Fruit fly (Drosophila melanogaster) whole organism, pupa: Measurements from ENCODE around the gene Mayo.

ENCODE experiments used
- CG10348 ChIP-seq: fragments of 200-800 bp; sonication (Bioruptor generic); IDR thresholded peaks from 2 replicates; pipeline ENCODE4 v1.3.6; 2022; ENCODE audit warnings: missing biosample characterization, missing genetic modification characterization
- CG12605 ChIP-seq: fragments of 200-800 bp; sonication (Bioruptor generic); IDR thresholded peaks from 2 replicates; pipeline ENCODE4 v1.3.6; 2022; ENCODE audit warnings: missing biosample characterization, missing genetic modification characterization
- CG13204 ChIP-seq: fragments of 200-800 bp; sonication (Bioruptor generic); optimal IDR thresholded peaks from 2 replicates; lab custom pipeline; 2018; ENCODE audit warnings: missing biosample characterization, mild to moderate bottlenecking, missing genetic modification characterization, moderate library complexity
- CG14655 ChIP-seq: fragments of 200-800 bp; sonication (Bioruptor generic); optimal IDR thresholded peaks from 3 replicates; lab custom pipeline; 2017; ENCODE audit warnings: mild to moderate bottlenecking, missing biosample characterization, missing genetic modification reagents, missing genetic modification characterization
- CG15710 ChIP-seq: fragments of 200-800 bp; sonication (Bioruptor generic); optimal IDR thresholded peaks from 2 replicates; lab custom pipeline; 2018; ENCODE audit warnings: missing biosample characterization, mild to moderate bottlenecking, missing genetic modification characterization, moderate library complexity
- CG17806 ChIP-seq: fragments of 200-800 bp; sonication (Bioruptor generic); optimal IDR thresholded peaks from 2 replicates; lab custom pipeline; 2018; ENCODE audit warnings: missing biosample characterization, mild to moderate bottlenecking, missing genetic modification characterization, moderate library complexity
- CG32121 ChIP-seq: fragments of 200-800 bp; sonication (Bioruptor generic); IDR thresholded peaks from 2 replicates; pipeline ENCODE4 v1.3.6; 2022; ENCODE audit warnings: missing biosample characterization, missing genetic modification characterization
- CG34367 ChIP-seq: fragments of 200-800 bp; sonication (Bioruptor generic); optimal IDR thresholded peaks from 2 replicates; lab custom pipeline; 2018; ENCODE audit warnings: missing biosample characterization, mild to moderate bottlenecking, missing genetic modification characterization
- CG4496 ChIP-seq: fragments of 200-800 bp; sonication (Bioruptor generic); IDR thresholded peaks from 3 replicates; pipeline ENCODE4 v1.3.6; 2022; ENCODE audit warnings: missing biosample characterization, missing genetic modification characterization
- CG8159 ChIP-seq: fragments of 200-800 bp; sonication (Bioruptor generic); optimal IDR thresholded peaks from 3 replicates; lab custom pipeline; 2018; ENCODE audit warnings: missing biosample characterization, mild to moderate bottlenecking, missing genetic modification characterization, moderate library complexity
- CG8301 ChIP-seq: fragments of 200-800 bp; sonication (Bioruptor generic); optimal IDR thresholded peaks from 2 replicates; lab custom pipeline; 2018; ENCODE audit warnings: missing biosample characterization, mild to moderate bottlenecking, missing genetic modification characterization
- CG9948 ChIP-seq: fragments of 200-800 bp; sonication (Bioruptor generic); optimal IDR thresholded peaks from 2 replicates; lab custom pipeline; 2018; ENCODE audit warnings: missing biosample characterization, mild to moderate bottlenecking, missing genetic modification characterization, moderate library complexity
- D1 ChIP-seq: fragments of 200-800 bp; sonication (Bioruptor generic); optimal IDR thresholded peaks from 2 replicates; lab custom pipeline; 2018; ENCODE audit warnings: missing biosample characterization, mild to moderate bottlenecking, missing genetic modification characterization, moderate library complexity
- EcR ChIP-seq: fragments of 200-800 bp; sonication (Bioruptor generic); optimal IDR thresholded peaks from 3 replicates; lab custom pipeline; 2019; ENCODE audit warnings: missing biosample characterization, missing genetic modification characterization, mild to moderate bottlenecking, moderate library complexity, missing genetic modification reagents
- Ets98B ChIP-seq: fragments of 200-800 bp; sonication (Bioruptor generic); IDR thresholded peaks from 2 replicates; pipeline ENCODE4 v1.3.6; 2022; ENCODE audit warnings: missing biosample characterization, missing genetic modification characterization
- Pif1A ChIP-seq: fragments of 200-800 bp; sonication (Bioruptor generic); optimal IDR thresholded peaks from 3 replicates; lab custom pipeline; 2016; ENCODE audit warnings: missing biosample characterization, missing genetic modification characterization
- Pif1B ChIP-seq: fragments of 200-800 bp; sonication (Bioruptor generic); optimal IDR thresholded peaks from 3 replicates; lab custom pipeline; 2016; ENCODE audit warnings: missing biosample characterization, missing genetic modification characterization
- Snoo ChIP-seq: fragments of 200-800 bp; sonication (Bioruptor generic); optimal IDR thresholded peaks from 3 replicates; lab custom pipeline; 2017; ENCODE audit warnings: missing biosample characterization, mild to moderate bottlenecking, missing genetic modification characterization, inconsistent platforms
- fd96Ca ChIP-seq: fragments of 200-800 bp; sonication (Bioruptor generic); IDR thresholded peaks from 3 replicates; pipeline ENCODE4 v1.3.6; 2022; ENCODE audit warnings: missing biosample characterization, missing genetic modification characterization
- gl ChIP-seq: fragments of 200-800 bp; sonication (Bioruptor generic); optimal IDR thresholded peaks from 2 replicates; lab custom pipeline; 2018; ENCODE audit warnings: missing biosample characterization, mild to moderate bottlenecking, missing genetic modification characterization
- rn ChIP-seq: fragments of 200-800 bp; sonication (Bioruptor generic); IDR thresholded peaks from 2 replicates; pipeline ENCODE4 v1.3.6; 2022; ENCODE audit warnings: missing biosample characterization, missing genetic modification characterization

Mayo gene

dm6 chr3R:31125746-31126199 is 16.8 kb upstream of the Mayo start, which contains the start of gene CG15554:
Gene CG15554, plus strand, starts transcription at chr3R:31126149.
- TF ChIP-seq fd96Ca (GFP tag; lab: Robert Waterston, UW) (no peak), CG14655 (GFP tag; lab: Kevin White, UChicago) (no peak), Snoo (no peak), CG8301 (tag; lab: Kevin White, UChicago) (no peak), gl (tag; lab: Kevin White, UChicago) (no peak), D1 (tag; lab: Kevin White, UChicago) (no peak), CG34367 (tag; lab: Kevin White, UChicago) (no peak), CG4496 (GFP tag; lab: Robert Waterston, UW) (no peak), CG12605 (GFP tag; lab: Robert Waterston, UW) (no peak), CG8159 (tag; lab: Kevin White, UChicago) (no peak), rn (no peak), CG9948 (tag; lab: Kevin White, UChicago) (no peak), CG32121 (GFP tag; lab: Robert Waterston, UW) (no peak), CG17806 (tag; lab: Kevin White, UChicago) (no peak), CG13204 (GFP tag; lab: Kevin White, UChicago) (no peak)

dm6 chr3R:31123315-31123714 is 14.3 kb upstream of the Mayo start, which contains the start of gene Prosalpha3T:
Gene Prosalpha3T, minus strand, starts transcription at chr3R:31123415.
- no peak for TF ChIP-seq CG15710 (tag; lab: Kevin White, UChicago)
- TF ChIP-seq fd96Ca (GFP tag; lab: Robert Waterston, UW): no peak
- TF ChIP-seq Ets98B (GFP tag; lab: Robert Waterston, UW): no peak
- no peak for TF ChIP-seq Pif1A (GFP tag; lab: Kevin White, UChicago)
- no peak for TF ChIP-seq CG4496 (GFP tag; lab: Robert Waterston, UW)

- TF ChIP-seq gl (tag; lab: Kevin White, UChicago) (no peak), CG34367 (tag; lab: Kevin White, UChicago) (no peak), Pif1B (GFP tag; lab: Kevin White, UChicago) (no peak), Snoo (no peak), CG9948 (tag; lab: Kevin White, UChicago) (no peak), EcR (GFP tag; lab: Kevin White, UChicago) (no peak), Ets98B (GFP tag; lab: Robert Waterston, UW) (no peak)
Observed at dm6 chr3R:31119854-31120423, 10.9 kb upstream of the Mayo start.

dm6 chr3R:31101069-31101468 is 7.9 kb downstream of the Mayo start, which contains the start of gene CG15553:
Gene CG15553, minus strand, starts transcription at chr3R:31101169.
- no peak for TF ChIP-seq Pif1B (GFP tag; lab: Kevin White, UChicago)
- TF ChIP-seq Snoo: no peak
- TF ChIP-seq CG10348 (GFP tag; lab: Robert Waterston, UW): no peak
- no peak for TF ChIP-seq CG8159 (tag; lab: Kevin White, UChicago)
- TF ChIP-seq CG12605 (GFP tag; lab: Robert Waterston, UW): no peak
- TF ChIP-seq CG8301 (tag; lab: Kevin White, UChicago): no peak
- no peak for TF ChIP-seq EcR (GFP tag; lab: Kevin White, UChicago)
- TF ChIP-seq gl (tag; lab: Kevin White, UChicago): no peak
- no peak for TF ChIP-seq D1 (tag; lab: Kevin White, UChicago)
- TF ChIP-seq Ets98B (GFP tag; lab: Robert Waterston, UW): no peak
- TF ChIP-seq Pif1A (GFP tag; lab: Kevin White, UChicago): no peak
- TF ChIP-seq CG15710 (tag; lab: Kevin White, UChicago): no peak
- no peak for TF ChIP-seq CG17806 (tag; lab: Kevin White, UChicago)
- TF ChIP-seq fd96Ca (GFP tag; lab: Robert Waterston, UW): no peak
- TF ChIP-seq CG9948 (tag; lab: Kevin White, UChicago): no peak
- TF ChIP-seq CG13204 (GFP tag; lab: Kevin White, UChicago): no peak
- TF ChIP-seq, all 21 proteins: peak for 0

DNA sequence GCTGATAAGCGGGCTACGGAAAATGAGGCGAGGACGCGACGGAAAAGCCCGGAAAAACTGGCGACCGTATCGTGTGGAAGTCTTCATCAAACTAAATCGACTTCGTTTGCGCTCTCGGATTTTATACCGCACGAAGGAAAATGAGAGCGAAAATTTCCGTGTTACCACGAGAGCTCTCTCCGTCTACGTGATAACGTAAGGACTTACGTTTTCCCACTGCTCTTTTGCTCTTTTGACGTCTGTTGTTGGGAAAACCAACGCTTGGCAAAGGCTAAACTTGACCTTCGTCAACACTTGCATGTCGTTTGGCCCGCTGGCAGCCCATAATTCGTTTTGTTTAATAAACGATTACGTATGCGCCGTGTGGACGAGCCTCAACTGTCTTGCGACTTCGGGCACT is 11.8 kb downstream of the Mayo start, which contains the start of gene CG11317:
CG11317 (minus strand) TSS at position 101 of the 400 bp plus-strand sequence.
- no peak for TF ChIP-seq CG34367 (tag; lab: Kevin White, UChicago)
- TF ChIP-seq CG17806 (tag; lab: Kevin White, UChicago): no peak
- TF ChIP-seq Pif1A (GFP tag; lab: Kevin White, UChicago): no peak
- no peak for TF ChIP-seq D1 (tag; lab: Kevin White, UChicago)
- TF ChIP-seq EcR (GFP tag; lab: Kevin White, UChicago): no peak
- no peak for TF ChIP-seq CG32121 (GFP tag; lab: Robert Waterston, UW)
- TF ChIP-seq Pif1B (GFP tag; lab: Kevin White, UChicago): no peak
- no peak for TF ChIP-seq CG8301 (tag; lab: Kevin White, UChicago)
- TF ChIP-seq Ets98B (GFP tag; lab: Robert Waterston, UW): no peak
- no peak for TF ChIP-seq CG9948 (tag; lab: Kevin White, UChicago)

DNA sequence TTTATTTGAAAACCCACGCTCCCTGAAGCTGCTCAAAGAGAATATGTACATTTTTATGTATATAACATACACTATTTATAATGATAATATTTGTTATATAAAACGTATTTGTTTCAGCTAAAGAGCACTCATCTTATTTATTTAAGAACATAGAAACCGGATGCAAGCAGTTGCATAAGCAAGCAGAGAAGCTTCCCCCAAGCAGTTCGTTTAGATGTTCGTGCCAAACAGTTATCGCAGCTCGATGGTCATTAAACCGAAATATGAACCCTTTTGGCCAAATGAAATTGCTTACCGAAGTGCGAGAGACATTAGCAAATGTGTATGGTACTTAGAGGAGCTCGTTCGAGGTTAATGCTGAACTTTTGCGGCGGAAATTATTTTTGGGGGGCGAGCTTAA is 19.0 kb downstream of the Mayo start:
- TF ChIP-seq D1 (tag; lab: Kevin White, UChicago) (no peak), CG13204 (GFP tag; lab: Kevin White, UChicago) (no peak), CG12605 (GFP tag; lab: Robert Waterston, UW) (no peak), EcR (GFP tag; lab: Kevin White, UChicago) (no peak), Ets98B (GFP tag; lab: Robert Waterston, UW) (no peak), Pif1A (GFP tag; lab: Kevin White, UChicago) (no peak)
